Worm (Caenorhabditis elegans) whole organism, mixed stage, embryonic: ENCODE measurements around the gene spk-1.

Source experiments
- elt-1 ChIP-seq: sonication (generic microtip); optimal IDR thresholded peaks from 2 replicates; lab custom pipeline; 2017; ENCODE audit warnings: missing genetic modification characterization, mild to moderate bottlenecking, missing compliant biosample characterization, antibody characterized with exemption, moderate library complexity, borderline replicate concordance; ENCODE audit not compliant: insufficient read depth
- ham-2 ChIP-seq: fragments of 200-800 bp; sonication (Bioruptor generic); optimal IDR thresholded peaks from 2 replicates; lab custom pipeline; 2018; ENCODE audit warnings: mild to moderate bottlenecking, missing genetic modification characterization, missing compliant biosample characterization
- hlh-1 ChIP-seq: fragments of 150-350 bp; optimal IDR thresholded peaks from 2 replicates; lab custom pipeline; 2014; ENCODE audit warnings: missing biosample characterization, missing genetic modification reagents, missing genetic modification characterization
- pha-4 ChIP-seq: fragments of 150-350 bp; optimal IDR thresholded peaks from 2 replicates; lab custom pipeline; 2018; ENCODE audit warnings: missing biosample characterization, missing genetic modification reagents, missing genetic modification characterization
- unc-62 ChIP-seq: fragments of 150-350 bp; optimal IDR thresholded peaks from 2 replicates; lab custom pipeline; 2014; ENCODE audit warnings: missing biosample characterization, missing genetic modification reagents, missing genetic modification characterization
- ztf-11 ChIP-seq: fragments of 150-350 bp; optimal IDR thresholded peaks from 2 replicates; lab custom pipeline; 2014; ENCODE audit warnings: missing biosample characterization, missing genetic modification characterization

- no peak for TF ChIP-seq pha-4
- TF ChIP-seq ztf-11 (tag; lab: Kevin White, UChicago) = no peak
- no peak for TF ChIP-seq unc-62 (GFP tag; lab: Kevin White, UChicago)
- no peak for TF ChIP-seq hlh-1 (tag; lab: Kevin White, UChicago)
- TF ChIP-seq ham-2 (GFP tag; lab: Kevin White, UChicago) = no peak
- TF ChIP-seq elt-1 (tag; lab: Kevin White, UChicago) = no peak
These were observed 13.6 kb upstream of the spk-1 start for ce11 chrIII:9442846-9443245.
